Worm (Caenorhabditis elegans) whole organism, young adult: ENCODE measurements around the gene F54H12.2.

ENCODE experiments used
- B0019.2 ChIP-seq: fragments of 200-800 bp; sonication (Bioruptor generic); conservative IDR thresholded peaks from 2 replicates; pipeline ENCODE4 v1.3.6; 2022; ENCODE audit warnings: missing genetic modification reagents, missing genetic modification characterization, missing compliant biosample characterization
- K11D2.4 ChIP-seq: fragments of 200-800 bp; sonication (Bioruptor generic); IDR thresholded peaks from 2 replicates; pipeline ENCODE4 v1.3.6; 2022; ENCODE audit warnings: missing genetic modification reagents, missing genetic modification characterization, missing compliant biosample characterization
- Y53F4B.3 ChIP-seq: fragments of 200-800 bp; sonication (Bioruptor generic); IDR thresholded peaks from 2 replicates; pipeline ENCODE4 v1.3.6; 2022; ENCODE audit warnings: missing genetic modification reagents, missing genetic modification characterization, missing compliant biosample characterization
- Y95B8A.8 ChIP-seq: fragments of 200-800 bp; sonication (Bioruptor generic); IDR thresholded peaks from 2 replicates; pipeline ENCODE4 v1.3.6; 2022; ENCODE audit warnings: missing genetic modification reagents, missing genetic modification characterization, missing compliant biosample characterization
- akir-1 ChIP-seq: fragments of 200-800 bp; sonication (Bioruptor generic); optimal IDR thresholded peaks from 2 replicates; lab custom pipeline; 2018; ENCODE audit warnings: mild to moderate bottlenecking, missing genetic modification characterization, moderate library complexity, missing compliant biosample characterization
- attf-6 ChIP-seq: fragments of 200-800 bp; sonication (Bioruptor generic); IDR thresholded peaks from 2 replicates; pipeline ENCODE4 v1.3.6; 2022; ENCODE audit warnings: missing genetic modification reagents, missing genetic modification characterization, missing compliant biosample characterization
- bed-1 ChIP-seq: fragments of 200-800 bp; sonication (Bioruptor generic); IDR thresholded peaks from 2 replicates; pipeline ENCODE4 v1.3.6; 2022; ENCODE audit warnings: missing genetic modification reagents, missing genetic modification characterization, missing compliant biosample characterization
- ceh-91 ChIP-seq: fragments of 200-800 bp; sonication (Bioruptor generic); IDR thresholded peaks from 2 replicates; pipeline ENCODE4 v1.3.6; 2022; ENCODE audit warnings: missing genetic modification reagents, missing genetic modification characterization, missing compliant biosample characterization
- chd-7 ChIP-seq: sonication (generic microtip); optimal IDR thresholded peaks from 2 replicates; lab custom pipeline; 2016; ENCODE audit warnings: mild to moderate bottlenecking, missing genetic modification characterization, moderate library complexity, missing compliant biosample characterization
- dpl-1 ChIP-seq: fragments of 150-350 bp; optimal IDR thresholded peaks from 2 replicates; lab custom pipeline; 2014; ENCODE audit warnings: missing biosample characterization, missing genetic modification reagents, missing genetic modification characterization
- egl-18 ChIP-seq: fragments of 200-800 bp; sonication (Bioruptor generic); IDR thresholded peaks from 2 replicates; pipeline ENCODE4 v1.3.6; 2022; ENCODE audit warnings: missing genetic modification reagents, missing genetic modification characterization, missing compliant biosample characterization
- egl-44 ChIP-seq: fragments of 200-800 bp; sonication (Bioruptor generic); IDR thresholded peaks from 2 replicates; pipeline ENCODE4 v1.3.6; 2022; ENCODE audit warnings: missing genetic modification reagents, missing genetic modification characterization, missing compliant biosample characterization
- egrh-3 ChIP-seq: fragments of 200-800 bp; sonication (Bioruptor generic); IDR thresholded peaks from 2 replicates; pipeline ENCODE4 v1.3.6; 2022; ENCODE audit warnings: missing genetic modification reagents, missing genetic modification characterization, missing compliant biosample characterization
- ets-4 ChIP-seq: fragments of 200-800 bp; sonication (Bioruptor generic); optimal IDR thresholded peaks from 2 replicates; lab custom pipeline; 2018; ENCODE audit warnings: mild to moderate bottlenecking, missing genetic modification characterization, missing compliant biosample characterization
- hlh-12 ChIP-seq: sonication (generic microtip); optimal IDR thresholded peaks from 2 replicates; lab custom pipeline; 2016; ENCODE audit warnings: missing genetic modification characterization, missing compliant biosample characterization
- hmg-1.2 ChIP-seq: fragments of 200-800 bp; sonication (Bioruptor generic); IDR thresholded peaks from 2 replicates; pipeline ENCODE4 v1.3.6; 2022; ENCODE audit warnings: missing genetic modification reagents, missing genetic modification characterization, missing compliant biosample characterization
- hrde-1 ChIP-seq: sonication (generic microtip); optimal IDR thresholded peaks from 2 replicates; lab custom pipeline; 2016; ENCODE audit warnings: missing genetic modification characterization, mild to moderate bottlenecking, missing compliant biosample characterization, moderate library complexity, missing genotype, missing genetic modification reagents, borderline replicate concordance
- lir-1 ChIP-seq: fragments of 200-800 bp; sonication (Bioruptor generic); conservative IDR thresholded peaks from 2 replicates; pipeline ENCODE4 v1.3.6; 2022; ENCODE audit warnings: missing genetic modification reagents, missing genetic modification characterization, missing compliant biosample characterization
- lsl-1 ChIP-seq: fragments of 200-800 bp; sonication (Bioruptor generic); optimal IDR thresholded peaks from 2 replicates; lab custom pipeline; 2018; ENCODE audit warnings: mild to moderate bottlenecking, missing genetic modification characterization, moderate library complexity, missing compliant biosample characterization
- madf-10 ChIP-seq: sonication (generic microtip); optimal IDR thresholded peaks from 2 replicates; lab custom pipeline; 2016; ENCODE audit warnings: mild to moderate bottlenecking, missing genetic modification characterization, missing compliant biosample characterization
- madf-3 ChIP-seq: fragments of 200-800 bp; sonication (Bioruptor generic); IDR thresholded peaks from 2 replicates; pipeline ENCODE4 v1.3.6; 2022; ENCODE audit warnings: missing genetic modification reagents, missing genetic modification characterization, missing compliant biosample characterization
- madf-6 ChIP-seq: fragments of 200-800 bp; sonication (Bioruptor generic); IDR thresholded peaks from 2 replicates; pipeline ENCODE4 v1.3.6; 2022; ENCODE audit warnings: missing genetic modification reagents, missing genetic modification characterization, missing compliant biosample characterization
- mcd-1 ChIP-seq: fragments of 200-800 bp; sonication (Bioruptor generic); IDR thresholded peaks from 2 replicates; pipeline ENCODE4 v1.3.6; 2022; ENCODE audit warnings: missing genetic modification reagents, missing genetic modification characterization, missing compliant biosample characterization
- nhr-120 ChIP-seq: fragments of 200-800 bp; sonication (Bioruptor generic); IDR thresholded peaks from 2 replicates; pipeline ENCODE4 v1.3.6; 2022; ENCODE audit warnings: missing genetic modification characterization, missing compliant biosample characterization
- nhr-80 ChIP-seq: sonication (generic microtip); optimal IDR thresholded peaks from 2 replicates; lab custom pipeline; 2016; ENCODE audit warnings: missing genetic modification characterization, missing compliant biosample characterization
- snpc-1.1 ChIP-seq: sonication (generic microtip); optimal IDR thresholded peaks from 2 replicates; lab custom pipeline; 2017; ENCODE audit warnings: missing genetic modification characterization, mild to moderate bottlenecking, missing compliant biosample characterization, antibody characterized with exemption, moderate library complexity, missing genotype, missing genetic modification reagents; ENCODE audit not compliant: insufficient read depth
- snpc-4 ChIP-seq, 5 experiments: fragments of 150-350 bp in 1 of 5; sonication (generic microtip) in 4 of 5; optimal IDR thresholded peaks; 2 replicates each; lab custom pipeline; 2014 to 2018; ENCODE audit warnings: missing genetic modification characterization in 5 of 5, missing biosample characterization in 3 of 5, antibody characterized with exemption in 2 of 5, mild to moderate bottlenecking in 2 of 5, missing compliant biosample characterization in 2 of 5, missing genotype in 2 of 5, moderate library complexity in 2 of 5, missing genetic modification reagents in 1 of 5
- sptf-2 ChIP-seq: fragments of 200-800 bp; sonication (Bioruptor generic); optimal IDR thresholded peaks from 2 replicates; lab custom pipeline; 2018; ENCODE audit warnings: mild to moderate bottlenecking, missing genetic modification characterization, missing compliant biosample characterization
- tbx-9 ChIP-seq: sonication (generic microtip); optimal IDR thresholded peaks from 2 replicates; lab custom pipeline; 2016; ENCODE audit warnings: borderline replicate concordance, missing genetic modification characterization, inconsistent platforms, missing compliant biosample characterization
- unc-62 ChIP-seq: fragments of 150-350 bp; optimal IDR thresholded peaks from 2 replicates; lab custom pipeline; 2014; ENCODE audit warnings: missing biosample characterization, missing genetic modification reagents, missing genetic modification characterization
- ztf-22 ChIP-seq: fragments of 200-800 bp; sonication (Bioruptor generic); optimal IDR thresholded peaks from 2 replicates; lab custom pipeline; 2018; ENCODE audit warnings: mild to moderate bottlenecking, missing genetic modification characterization, moderate library complexity, missing compliant biosample characterization
- ztf-3 ChIP-seq: fragments of 200-800 bp; sonication (Bioruptor generic); optimal IDR thresholded peaks from 2 replicates; lab custom pipeline; 2018; ENCODE audit warnings: mild to moderate bottlenecking, missing genetic modification characterization, missing compliant biosample characterization

The F54H12.2 gene

ce11 chrIII:7997447-7998046 is 33.2 kb downstream of the F54H12.2 start:
- TF ChIP-seq unc-62 (GFP tag; lab: Kevin White, UChicago) (no peak), tbx-9 (tag; lab: Kevin White, UChicago) (no peak), B0019.2 (no peak), snpc-1.1 (tag; lab: Kevin White, UChicago) (peak; percentile 61), akir-1 (GFP tag; lab: Kevin White, UChicago) (no peak), hmg-1.2 (GFP tag; lab: Robert Waterston, UW) (peak; percentile 48; the same call in 1 of the 2 replicates), snpc-4 (GFP tag; optimal IDR thresholded peaks at IDR 0.05; lab: Kevin White, UChicago) (no peak), snpc-4 (tag; optimal IDR thresholded peaks at IDR 0.05; lab: Kevin White, UChicago) (peak in 2 of 4 experiments; percentile 77 to 89)

DNA sequence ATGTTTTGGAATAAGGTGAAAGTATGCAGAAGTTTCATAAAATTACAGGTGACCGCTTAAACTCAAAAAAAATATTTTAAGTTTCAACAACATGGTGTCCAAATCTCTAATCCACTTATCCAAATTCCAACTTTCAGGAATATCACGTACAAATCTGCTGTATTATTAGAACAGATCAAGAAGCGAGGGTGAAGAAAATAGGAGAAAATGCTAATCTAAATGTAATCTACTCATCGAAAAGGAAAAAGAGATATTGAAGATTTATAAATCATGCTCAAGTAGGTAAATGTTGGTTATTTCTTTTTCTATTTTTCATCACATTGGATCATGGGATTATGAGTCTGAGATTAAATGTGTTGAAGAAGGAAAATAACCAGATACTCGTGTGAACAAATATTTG is 37.2 kb downstream of the F54H12.2 start:
- TF ChIP-seq ztf-3 (GFP tag; lab: Kevin White, UChicago) (no peak), chd-7 (tag; lab: Kevin White, UChicago) (no peak), ztf-22 (GFP tag; lab: Kevin White, UChicago) (no peak), lsl-1 (GFP tag; lab: Kevin White, UChicago) (no peak), sptf-2 (no peak), ets-4 (GFP tag; lab: Kevin White, UChicago) (no peak), hrde-1 (tag; lab: Kevin White, UChicago) (no peak), egl-44 (GFP tag; lab: Robert Waterston, UW) (no peak)

- TF ChIP-seq madf-10 (tag; lab: Kevin White, UChicago): no peak
- no peak for TF ChIP-seq bed-1 (GFP tag; lab: Robert Waterston, UW)
- TF ChIP-seq ets-4 (GFP tag; lab: Kevin White, UChicago): no peak
- no peak for TF ChIP-seq egl-18 (GFP tag; lab: Robert Waterston, UW)
- TF ChIP-seq dpl-1: no peak
- TF ChIP-seq hlh-12 (tag; lab: Kevin White, UChicago): no peak
- no peak for TF ChIP-seq B0019.2
- no peak for TF ChIP-seq mcd-1
- no peak for TF ChIP-seq lir-1 (GFP tag; lab: Robert Waterston, UW)
- TF ChIP-seq Y53F4B.3: no peak
- TF ChIP-seq lsl-1 (GFP tag; lab: Kevin White, UChicago): no peak
- TF ChIP-seq nhr-120 (GFP tag; lab: Robert Waterston, UW): no peak
- TF ChIP-seq hrde-1 (tag; lab: Kevin White, UChicago): no peak
- TF ChIP-seq egrh-3: no peak
- TF ChIP-seq madf-6 (GFP tag; lab: Robert Waterston, UW): no peak
- no peak for TF ChIP-seq Y95B8A.8
- TF ChIP-seq K11D2.4 (GFP tag; lab: Robert Waterston, UW): no peak
Observed at ce11 chrIII:8004091-8004490, 39.7 kb downstream of the F54H12.2 start, which contains the start of gene C06G4.6. C06G4.6 (plus strand) TSS chrIII:8004391.

DNA sequence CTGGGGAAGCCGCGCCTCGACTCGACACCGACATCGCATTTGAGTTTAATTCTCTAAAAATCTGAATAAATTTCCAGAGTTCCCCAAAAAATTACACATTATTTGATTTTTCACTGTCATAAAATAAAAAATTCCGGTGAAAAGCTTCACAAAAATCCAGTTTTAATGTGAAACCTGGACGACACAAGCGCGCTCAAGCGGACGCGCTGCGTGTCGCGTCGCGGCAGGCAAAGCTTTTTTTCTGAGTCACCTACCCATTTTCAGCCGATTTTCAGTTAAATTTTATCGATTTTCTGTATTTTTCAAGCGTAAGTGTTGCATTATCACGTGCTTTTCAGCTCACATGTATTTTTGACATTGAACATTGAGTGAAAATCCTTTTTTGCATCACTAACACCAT is 45.4 kb downstream of the F54H12.2 start, which contains the start of gene cit-1.1:
TSS of gene cit-1.1 (minus strand) at position 53 of the 400 bp plus-strand sequence.
- TF ChIP-seq attf-6 (GFP tag; lab: Robert Waterston, UW) (no peak), nhr-80 (tag; lab: Kevin White, UChicago) (peak; percentile 15), madf-3 (peak; percentile 97), ceh-91 (GFP tag; lab: Robert Waterston, UW) (no peak)
